Worm (Caenorhabditis elegans) whole organism, early embryonic: ENCODE measurements around the gene unc-17.

Experiments
- F13C5.2 ChIP-seq: sonication (generic microtip); optimal IDR thresholded peaks from 2 replicates; lab custom pipeline; 2017; ENCODE audit warnings: mild to moderate bottlenecking, missing genetic modification characterization, inconsistent platforms, missing compliant biosample characterization
- ama-1 ChIP-seq: fragments of 150-350 bp; optimal IDR thresholded peaks from 2 replicates; lab custom pipeline; 2014
- flt-1 ChIP-seq: fragments of 200-800 bp; sonication (Bioruptor generic); IDR thresholded peaks from 2 replicates; pipeline ENCODE4 v1.3.6; 2022; ENCODE audit warnings: missing genetic modification characterization, missing compliant biosample characterization
- pes-1 ChIP-seq: fragments of 200-800 bp; sonication (Bioruptor generic); IDR thresholded peaks from 2 replicates; pipeline ENCODE4 v1.3.6; 2022; ENCODE audit warnings: missing genetic modification reagents, missing genetic modification characterization, missing compliant biosample characterization
- scrt-1 ChIP-seq: fragments of 200-800 bp; sonication (Bioruptor generic); IDR thresholded peaks from 2 replicates; pipeline ENCODE4 v1.3.6; 2022; ENCODE audit warnings: missing genetic modification characterization, missing compliant biosample characterization
- sea-1 ChIP-seq: fragments of 200-800 bp; sonication (Bioruptor generic); conservative IDR thresholded peaks from 2 replicates; pipeline ENCODE4 v1.3.6; 2022; ENCODE audit warnings: missing genetic modification characterization, missing compliant biosample characterization
- tra-4 ChIP-seq: sonication (generic microtip); optimal IDR thresholded peaks from 2 replicates; lab custom pipeline; 2017; ENCODE audit warnings: missing genetic modification characterization, missing compliant biosample characterization

DNA sequence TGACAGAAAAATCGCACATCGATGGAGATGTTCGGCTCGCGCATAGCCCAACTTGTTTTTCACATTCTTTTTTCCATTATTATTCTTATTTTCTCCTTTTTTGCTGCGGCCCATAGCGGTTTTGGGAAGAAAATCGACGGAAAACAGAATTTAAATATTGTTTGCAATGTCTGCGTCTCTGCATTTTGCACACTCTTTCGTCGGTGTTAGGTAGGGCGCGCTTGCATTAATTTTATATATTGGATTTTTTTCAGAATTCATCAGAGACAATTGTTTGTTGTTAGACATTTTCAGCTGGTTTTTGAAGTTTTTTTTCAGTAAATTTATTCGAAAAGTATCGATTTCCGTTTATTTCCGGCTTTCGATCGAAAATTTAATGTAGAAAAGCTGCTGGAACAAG is 25.4 kb downstream of the unc-17 start, which contains the start of gene Y37E11B.6:
- no peak for TF ChIP-seq flt-1 (GFP tag; lab: Robert Waterston, UW)
- TF ChIP-seq tra-4 (tag; lab: Kevin White, UChicago) = no peak
- TF ChIP-seq F13C5.2 (tag; lab: Kevin White, UChicago) = no peak
- no peak for TF ChIP-seq ama-1 (lab: Kevin White, UChicago)
- TF ChIP-seq scrt-1 = no peak
- TF ChIP-seq pes-1 (GFP tag; lab: Robert Waterston, UW) = no peak
- no peak for TF ChIP-seq sea-1 (GFP tag; lab: Robert Waterston, UW)
